Worm (Caenorhabditis elegans) whole organism, L1 larva: ENCODE measurements around the gene K10H10.4.

Source experiments
- fkh-10 ChIP-seq: sonication (generic microtip); optimal IDR thresholded peaks from 2 replicates; lab custom pipeline; 2017; ENCODE audit warnings: missing biosample characterization, missing genetic modification reagents, missing genetic modification characterization
- nhr-12 ChIP-seq: sonication (generic microtip); optimal IDR thresholded peaks from 2 replicates; lab custom pipeline; 2017; ENCODE audit warnings: missing biosample characterization, missing genetic modification characterization

DNA sequence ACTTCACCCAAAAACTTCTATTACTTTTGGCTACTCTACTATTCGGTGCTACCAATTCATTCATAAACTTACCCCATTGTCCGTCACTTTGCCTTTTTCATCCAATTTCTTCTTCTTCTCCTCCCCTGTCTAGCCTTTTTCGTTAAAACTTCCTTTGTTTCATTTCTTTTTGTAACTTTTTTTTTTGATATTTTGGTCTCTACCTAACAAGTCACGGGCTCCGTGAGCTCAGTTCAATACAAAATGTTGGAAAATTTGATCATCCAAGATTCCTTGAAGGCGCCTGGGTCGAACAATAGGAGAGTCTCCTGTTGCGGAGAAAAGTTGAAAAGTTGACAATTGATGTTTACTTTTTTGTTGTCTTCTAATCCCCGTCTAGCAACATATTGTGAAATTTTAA, 48.3 kb upstream of the K10H10.4 start:
- TF ChIP-seq fkh-10 (GFP tag; lab: Kevin White, UChicago), result peak; percentile 31
- no peak for TF ChIP-seq nhr-12 (tag; lab: Kevin White, UChicago)
